Fruit fly (Drosophila melanogaster) whole organism, pupa: ENCODE measurements around the gene dnd.

Source experiments
- CG8159 ChIP-seq: fragments of 200-800 bp; sonication (Bioruptor generic); optimal IDR thresholded peaks from 3 replicates; lab custom pipeline; 2018; ENCODE audit warnings: missing biosample characterization, mild to moderate bottlenecking, missing genetic modification characterization, moderate library complexity
- CG9948 ChIP-seq: fragments of 200-800 bp; sonication (Bioruptor generic); optimal IDR thresholded peaks from 2 replicates; lab custom pipeline; 2018; ENCODE audit warnings: missing biosample characterization, mild to moderate bottlenecking, missing genetic modification characterization, moderate library complexity
- Pif1A ChIP-seq: fragments of 200-800 bp; sonication (Bioruptor generic); optimal IDR thresholded peaks from 3 replicates; lab custom pipeline; 2016; ENCODE audit warnings: missing biosample characterization, missing genetic modification characterization

- no peak for TF ChIP-seq CG9948 (tag; lab: Kevin White, UChicago)
- no peak for TF ChIP-seq Pif1A (GFP tag; lab: Kevin White, UChicago)
- TF ChIP-seq CG8159 (tag; lab: Kevin White, UChicago) = no peak
Observed at dm6 chr3R:21878473-21878872, 8.7 kb downstream of the dnd start, which contains the start of gene CG34148.
